Worm (Caenorhabditis elegans) whole organism, young adult: ENCODE measurements around the gene clec-196.

ENCODE experiments used
- B0261.1 ChIP-seq: sonication (generic microtip); optimal IDR thresholded peaks from 2 replicates; lab custom pipeline; 2016; ENCODE audit warnings: mild to moderate bottlenecking, missing genetic modification characterization, moderate library complexity, missing compliant biosample characterization
- B0336.3 ChIP-seq: fragments of 200-800 bp; sonication (Bioruptor generic); IDR thresholded peaks from 2 replicates; pipeline ENCODE4 v1.3.6; 2022; ENCODE audit warnings: missing genetic modification characterization, missing compliant biosample characterization
- C17E4.6 ChIP-seq: fragments of 200-800 bp; sonication (Bioruptor generic); IDR thresholded peaks from 2 replicates; pipeline ENCODE4 v1.3.6; 2022; ENCODE audit warnings: missing genetic modification reagents, missing genetic modification characterization, missing compliant biosample characterization
- F33H1.4 ChIP-seq: fragments of 200-800 bp; sonication (Bioruptor generic); IDR thresholded peaks from 2 replicates; pipeline ENCODE4 v1.3.6; 2022; ENCODE audit warnings: missing genetic modification reagents, missing genetic modification characterization, missing compliant biosample characterization
- F37B4.10 ChIP-seq: fragments of 200-800 bp; sonication (Bioruptor generic); IDR thresholded peaks from 2 replicates; pipeline ENCODE4 v1.3.6; 2022; ENCODE audit warnings: missing genetic modification characterization, missing compliant biosample characterization
- K11D2.4 ChIP-seq: fragments of 200-800 bp; sonication (Bioruptor generic); IDR thresholded peaks from 2 replicates; pipeline ENCODE4 v1.3.6; 2022; ENCODE audit warnings: missing genetic modification reagents, missing genetic modification characterization, missing compliant biosample characterization
- T07F8.4 ChIP-seq: sonication (generic microtip); optimal IDR thresholded peaks from 2 replicates; lab custom pipeline; 2016; ENCODE audit warnings: mild to moderate bottlenecking, missing genetic modification characterization, moderate library complexity, missing compliant biosample characterization
- T26A5.8 ChIP-seq: sonication (generic microtip); optimal IDR thresholded peaks from 2 replicates; lab custom pipeline; 2016; ENCODE audit warnings: missing genetic modification characterization, missing compliant biosample characterization
- Y53F4B.3 ChIP-seq: fragments of 200-800 bp; sonication (Bioruptor generic); IDR thresholded peaks from 2 replicates; pipeline ENCODE4 v1.3.6; 2022; ENCODE audit warnings: missing genetic modification reagents, missing genetic modification characterization, missing compliant biosample characterization
- Y67H2A.10 ChIP-seq: fragments of 200-800 bp; sonication (Bioruptor generic); conservative IDR thresholded peaks from 2 replicates; pipeline ENCODE4 v1.3.6; 2022; ENCODE audit warnings: missing genetic modification reagents, missing genetic modification characterization, missing compliant biosample characterization
- Y79H2A.3 ChIP-seq: fragments of 200-800 bp; sonication (Bioruptor generic); conservative IDR thresholded peaks from 2 replicates; pipeline ENCODE4 v1.3.6; 2022; ENCODE audit warnings: missing genetic modification reagents, missing genetic modification characterization, missing compliant biosample characterization
- athp-1 ChIP-seq: sonication (generic microtip); optimal IDR thresholded peaks from 2 replicates; lab custom pipeline; 2017; ENCODE audit warnings: mild to moderate bottlenecking, missing genetic modification characterization, missing compliant biosample characterization
- attf-5 ChIP-seq: fragments of 200-800 bp; sonication (Bioruptor generic); optimal IDR thresholded peaks from 2 replicates; lab custom pipeline; 2018; ENCODE audit warnings: mild to moderate bottlenecking, missing genetic modification characterization, missing compliant biosample characterization
- attf-6 ChIP-seq: fragments of 200-800 bp; sonication (Bioruptor generic); IDR thresholded peaks from 2 replicates; pipeline ENCODE4 v1.3.6; 2022; ENCODE audit warnings: missing genetic modification reagents, missing genetic modification characterization, missing compliant biosample characterization
- ccch-3 ChIP-seq: fragments of 200-800 bp; sonication (Bioruptor generic); optimal IDR thresholded peaks from 2 replicates; lab custom pipeline; 2018; ENCODE audit warnings: mild to moderate bottlenecking, missing genetic modification characterization, missing compliant biosample characterization
- cebp-1 ChIP-seq, 2 experiments: fragments of 200-800 bp in 1 of 2; sonication (Bioruptor generic) in 1 of 2; sonication (generic microtip) in 1 of 2; IDR thresholded peaks in 1 of 2; optimal IDR thresholded peaks in 1 of 2; 2 replicates each; pipeline versions ENCODE4 v1.3.6 to Lab custom; 2017 to 2022; ENCODE audit warnings: missing compliant biosample characterization in 2 of 2, missing genetic modification characterization in 2 of 2, mild to moderate bottlenecking in 1 of 2, missing genetic modification reagents in 1 of 2, moderate library complexity in 1 of 2
- dpff-1 ChIP-seq: sonication (generic microtip); optimal IDR thresholded peaks from 2 replicates; lab custom pipeline; 2017; ENCODE audit warnings: mild to moderate bottlenecking, missing genetic modification characterization, missing compliant biosample characterization
- egrh-3 ChIP-seq: fragments of 200-800 bp; sonication (Bioruptor generic); IDR thresholded peaks from 2 replicates; pipeline ENCODE4 v1.3.6; 2022; ENCODE audit warnings: missing genetic modification reagents, missing genetic modification characterization, missing compliant biosample characterization
- ekl-4 ChIP-seq: fragments of 200-800 bp; sonication (Bioruptor generic); IDR thresholded peaks from 2 replicates; pipeline ENCODE4 v1.3.6; 2022; ENCODE audit warnings: missing genetic modification reagents, missing genetic modification characterization, missing compliant biosample characterization
- hlh-12 ChIP-seq: sonication (generic microtip); optimal IDR thresholded peaks from 2 replicates; lab custom pipeline; 2016; ENCODE audit warnings: missing genetic modification characterization, missing compliant biosample characterization
- hlh-26 ChIP-seq: fragments of 200-800 bp; sonication (Bioruptor generic); conservative IDR thresholded peaks from 2 replicates; pipeline ENCODE4 v1.3.6; 2022; ENCODE audit warnings: missing genetic modification reagents, missing genetic modification characterization, missing compliant biosample characterization
- hmg-1.2 ChIP-seq: fragments of 200-800 bp; sonication (Bioruptor generic); IDR thresholded peaks from 2 replicates; pipeline ENCODE4 v1.3.6; 2022; ENCODE audit warnings: missing genetic modification reagents, missing genetic modification characterization, missing compliant biosample characterization
- hmg-20 ChIP-seq: fragments of 200-800 bp; sonication (Bioruptor generic); IDR thresholded peaks from 2 replicates; pipeline ENCODE4 v1.3.6; 2022; ENCODE audit warnings: missing genetic modification reagents, missing genetic modification characterization, missing compliant biosample characterization
- hsf-1 ChIP-seq: fragments of 200-800 bp; sonication (Bioruptor generic); IDR thresholded peaks from 2 replicates; pipeline ENCODE4 v1.3.6; 2022; ENCODE audit warnings: missing genetic modification reagents, missing genetic modification characterization, missing compliant biosample characterization
- lag-1 ChIP-seq: fragments of 200-800 bp; sonication (Bioruptor generic); IDR thresholded peaks from 2 replicates; pipeline ENCODE4 v1.3.6; 2022; ENCODE audit warnings: missing genetic modification reagents, missing genetic modification characterization, missing compliant biosample characterization
- lin-26 ChIP-seq: fragments of 200-800 bp; sonication (Bioruptor generic); IDR thresholded peaks from 2 replicates; pipeline ENCODE4 v1.3.6; 2022; ENCODE audit warnings: missing genetic modification reagents, missing genetic modification characterization, missing compliant biosample characterization
- lin-40 ChIP-seq: sonication (generic microtip); optimal IDR thresholded peaks from 2 replicates; lab custom pipeline; 2016; ENCODE audit warnings: missing genetic modification characterization, mild to moderate bottlenecking, missing compliant biosample characterization, missing genotype, missing genetic modification reagents
- lin-54 ChIP-seq: fragments of 200-800 bp; sonication (Bioruptor generic); optimal IDR thresholded peaks from 2 replicates; lab custom pipeline; 2018; ENCODE audit warnings: mild to moderate bottlenecking, missing genetic modification characterization, missing compliant biosample characterization
- madf-3 ChIP-seq: fragments of 200-800 bp; sonication (Bioruptor generic); IDR thresholded peaks from 2 replicates; pipeline ENCODE4 v1.3.6; 2022; ENCODE audit warnings: missing genetic modification reagents, missing genetic modification characterization, missing compliant biosample characterization
- madf-6 ChIP-seq: fragments of 200-800 bp; sonication (Bioruptor generic); IDR thresholded peaks from 2 replicates; pipeline ENCODE4 v1.3.6; 2022; ENCODE audit warnings: missing genetic modification reagents, missing genetic modification characterization, missing compliant biosample characterization
- mcd-1 ChIP-seq: fragments of 200-800 bp; sonication (Bioruptor generic); IDR thresholded peaks from 2 replicates; pipeline ENCODE4 v1.3.6; 2022; ENCODE audit warnings: missing genetic modification reagents, missing genetic modification characterization, missing compliant biosample characterization
- mel-28 ChIP-seq: sonication (generic microtip); optimal IDR thresholded peaks from 2 replicates; lab custom pipeline; 2016; ENCODE audit warnings: borderline replicate concordance, mild to moderate bottlenecking, missing genetic modification characterization, missing compliant biosample characterization
- nfya-2 ChIP-seq: fragments of 200-800 bp; sonication (Bioruptor generic); IDR thresholded peaks from 2 replicates; pipeline ENCODE4 v1.3.6; 2022; ENCODE audit warnings: missing genetic modification reagents, missing genetic modification characterization, missing compliant biosample characterization
- nfyb-1 ChIP-seq: fragments of 200-800 bp; sonication (Bioruptor generic); IDR thresholded peaks from 2 replicates; pipeline ENCODE4 v1.3.6; 2022; ENCODE audit warnings: missing genetic modification reagents, missing genetic modification characterization, missing compliant biosample characterization
- sea-2 ChIP-seq: fragments of 200-800 bp; sonication (Bioruptor generic); IDR thresholded peaks from 2 replicates; pipeline ENCODE4 v1.3.6; 2022; ENCODE audit warnings: missing genetic modification characterization, missing compliant biosample characterization
- snpc-1.1 ChIP-seq: sonication (generic microtip); optimal IDR thresholded peaks from 2 replicates; lab custom pipeline; 2017; ENCODE audit warnings: missing genetic modification characterization, mild to moderate bottlenecking, missing compliant biosample characterization, antibody characterized with exemption, moderate library complexity, missing genotype, missing genetic modification reagents; ENCODE audit not compliant: insufficient read depth
- snpc-4 ChIP-seq, 5 experiments: fragments of 150-350 bp in 1 of 5; sonication (generic microtip) in 4 of 5; optimal IDR thresholded peaks; 2 replicates each; lab custom pipeline; 2014 to 2018; ENCODE audit warnings: missing genetic modification characterization in 5 of 5, missing biosample characterization in 3 of 5, antibody characterized with exemption in 2 of 5, mild to moderate bottlenecking in 2 of 5, missing compliant biosample characterization in 2 of 5, missing genotype in 2 of 5, moderate library complexity in 2 of 5, missing genetic modification reagents in 1 of 5
- sptf-2 ChIP-seq: fragments of 200-800 bp; sonication (Bioruptor generic); optimal IDR thresholded peaks from 2 replicates; lab custom pipeline; 2018; ENCODE audit warnings: mild to moderate bottlenecking, missing genetic modification characterization, missing compliant biosample characterization
- tbx-9 ChIP-seq: sonication (generic microtip); optimal IDR thresholded peaks from 2 replicates; lab custom pipeline; 2016; ENCODE audit warnings: borderline replicate concordance, missing genetic modification characterization, inconsistent platforms, missing compliant biosample characterization
- xnd-1 ChIP-seq: sonication (generic microtip); optimal IDR thresholded peaks from 2 replicates; lab custom pipeline; 2016; ENCODE audit warnings: missing genotype, missing genetic modification reagents, missing genetic modification characterization, missing compliant biosample characterization
- ztf-22 ChIP-seq: fragments of 200-800 bp; sonication (Bioruptor generic); optimal IDR thresholded peaks from 2 replicates; lab custom pipeline; 2018; ENCODE audit warnings: mild to moderate bottlenecking, missing genetic modification characterization, moderate library complexity, missing compliant biosample characterization
- ztf-28 ChIP-seq: fragments of 200-800 bp; sonication (Bioruptor generic); IDR thresholded peaks from 2 replicates; pipeline ENCODE4 v1.3.6; 2022; ENCODE audit warnings: missing genetic modification reagents, missing genetic modification characterization, missing compliant biosample characterization
- ztf-3 ChIP-seq: fragments of 200-800 bp; sonication (Bioruptor generic); optimal IDR thresholded peaks from 2 replicates; lab custom pipeline; 2018; ENCODE audit warnings: mild to moderate bottlenecking, missing genetic modification characterization, missing compliant biosample characterization

The clec-196 gene

DNA sequence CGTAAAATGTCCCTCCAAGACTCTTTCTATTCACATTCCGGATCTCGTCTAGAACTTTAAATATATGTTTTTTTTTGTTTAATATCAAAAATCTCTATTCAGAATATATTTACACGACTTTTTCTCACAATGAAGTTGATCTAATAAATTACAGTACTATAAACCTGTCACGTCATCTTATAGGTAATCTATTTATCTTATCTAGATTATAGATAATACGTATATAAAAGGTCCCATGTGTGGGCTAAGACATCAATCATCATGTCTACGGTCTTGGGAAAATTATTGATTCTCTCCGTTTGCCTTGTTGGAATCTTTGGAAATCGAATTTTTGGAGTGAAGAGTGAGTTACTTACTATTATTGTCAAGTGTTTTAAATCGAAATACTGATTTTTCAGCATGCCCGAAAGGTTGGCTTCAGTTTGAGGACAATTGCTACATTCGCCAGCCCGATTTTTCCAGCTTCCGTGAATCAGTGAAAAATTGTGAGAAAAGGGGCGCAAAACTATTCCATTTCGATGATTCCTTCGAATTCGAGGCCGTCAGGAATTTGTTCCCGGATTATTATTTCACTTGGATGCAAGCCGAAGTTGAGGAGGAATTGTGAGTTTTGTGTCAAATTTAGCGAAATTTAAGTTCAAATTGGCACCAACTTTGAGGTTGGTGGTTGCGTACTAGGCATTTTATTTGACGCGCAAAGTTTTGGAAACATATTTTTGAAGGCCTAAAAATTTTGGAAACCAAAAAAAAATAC lies at the start of gene clec-196:
clec-196 (plus strand) TSS at position 252 of the 754 bp plus-strand sequence.
- no peak for TF ChIP-seq B0261.1 (tag; lab: Kevin White, UChicago)
- TF ChIP-seq nfya-2 (GFP tag; lab: Robert Waterston, UW), result no peak
- no peak for TF ChIP-seq dpff-1
- 0 out of 2 replicates have a peak, but pooled peaks have one; percentile 7 for TF ChIP-seq ekl-4 (GFP tag; lab: Robert Waterston, UW)
- TF ChIP-seq lin-54 (GFP tag; lab: Kevin White, UChicago), result peak; percentile 39
- TF ChIP-seq cebp-1 (GFP tag; IDR thresholded peaks at IDR 0.05; lab: Robert Waterston, UW), result no peak
- TF ChIP-seq cebp-1 (tag; optimal IDR thresholded peaks at IDR 0.05; lab: Kevin White, UChicago), result peak; percentile 14
- TF ChIP-seq madf-3, result 0 out of 2 replicates have a peak, but pooled peaks have one; percentile 22
- TF ChIP-seq snpc-4 (GFP tag; optimal IDR thresholded peaks at IDR 0.05; lab: Kevin White, UChicago), result no peak
- peak in 1 of 4 experiments; percentile 11 for TF ChIP-seq snpc-4 (tag; optimal IDR thresholded peaks at IDR 0.05; lab: Kevin White, UChicago)
- no peak for TF ChIP-seq tbx-9 (tag; lab: Kevin White, UChicago)
- TF ChIP-seq sptf-2, result no peak
- no peak for TF ChIP-seq hlh-26 (GFP tag; lab: Robert Waterston, UW)
- TF ChIP-seq T26A5.8 (tag; lab: Kevin White, UChicago), result no peak
- TF ChIP-seq madf-6 (GFP tag; lab: Robert Waterston, UW), result 0 out of 2 replicates have a peak, but pooled peaks have one; percentile 11

ce11 chrIV:17230958-17231357 lies 45.8 kb upstream of the clec-196 start, which contains the start of gene npr-32:
TSS of gene npr-32 (minus strand) at chrIV:17231058.
- TF ChIP-seq lin-26 (GFP tag; lab: Robert Waterston, UW), result no peak
- TF ChIP-seq attf-6 (GFP tag; lab: Robert Waterston, UW), result no peak
- no peak for TF ChIP-seq mcd-1 (GFP tag; lab: Robert Waterston, UW)
- TF ChIP-seq lin-40, result no peak
- TF ChIP-seq Y79H2A.3 (GFP tag; lab: Robert Waterston, UW), result no peak
- TF ChIP-seq C17E4.6 (GFP tag; lab: Robert Waterston, UW), result no peak
- TF ChIP-seq hmg-20, result no peak
- TF ChIP-seq T07F8.4 (tag; lab: Kevin White, UChicago), result no peak
- no peak for TF ChIP-seq egrh-3 (GFP tag; lab: Robert Waterston, UW)
- no peak for TF ChIP-seq K11D2.4
- no peak for TF ChIP-seq ztf-3 (GFP tag; lab: Kevin White, UChicago)
- no peak for TF ChIP-seq nfya-2 (GFP tag; lab: Robert Waterston, UW)
- no peak for TF ChIP-seq hlh-12 (tag; lab: Kevin White, UChicago)
- no peak for TF ChIP-seq ekl-4 (GFP tag; lab: Robert Waterston, UW)
- TF ChIP-seq Y53F4B.3, result no peak
- TF ChIP-seq hmg-1.2 (GFP tag; lab: Robert Waterston, UW), result no peak
- no peak for TF ChIP-seq xnd-1 (tag; lab: Kevin White, UChicago)
- TF ChIP-seq hsf-1, result no peak

ce11 chrIV:17232899-17233298 lies 43.9 kb upstream of the clec-196 start:
- TF ChIP-seq attf-5 (GFP tag; lab: Kevin White, UChicago), result no peak
- TF ChIP-seq ztf-28 (GFP tag; lab: Robert Waterston, UW), result no peak
- no peak for TF ChIP-seq snpc-1.1 (tag; lab: Kevin White, UChicago)
- TF ChIP-seq ztf-22 (GFP tag; lab: Kevin White, UChicago), result no peak
- no peak for TF ChIP-seq nfyb-1
- no peak for TF ChIP-seq ztf-3 (GFP tag; lab: Kevin White, UChicago)
- TF ChIP-seq Y67H2A.10 (GFP tag; lab: Robert Waterston, UW), result no peak
- no peak for TF ChIP-seq mel-28 (tag; lab: Kevin White, UChicago)
- TF ChIP-seq lin-40, result no peak
- no peak for TF ChIP-seq sea-2
- TF ChIP-seq athp-1 (tag; lab: Kevin White, UChicago), result no peak
- TF ChIP-seq ccch-3, result no peak
- TF ChIP-seq B0336.3 (GFP tag; lab: Robert Waterston, UW), result no peak
- no peak for TF ChIP-seq F37B4.10
- TF ChIP-seq lag-1 (GFP tag; lab: Robert Waterston, UW), result no peak
- no peak for TF ChIP-seq F33H1.4 (GFP tag; lab: Robert Waterston, UW)
